Fruit fly (Drosophila melanogaster) whole organism, embryonic: Measurements from ENCODE around the gene CG5191.

ENCODE experiments used
- CG10543 ChIP-seq: fragments of 200-800 bp; sonication (Bioruptor generic); optimal IDR thresholded peaks from 3 replicates; lab custom pipeline; 2017; ENCODE audit warnings: missing biosample characterization, mild to moderate bottlenecking, missing genetic modification characterization, moderate library complexity
- CG11504 ChIP-seq: fragments of 200-800 bp; sonication (Bioruptor generic); optimal IDR thresholded peaks from 3 replicates; lab custom pipeline; 2019; ENCODE audit warnings: missing biosample characterization, mild to moderate bottlenecking, missing genetic modification characterization, moderate library complexity
- CG11695 ChIP-seq: fragments of 200-800 bp; sonication (Bioruptor generic); IDR thresholded peaks from 3 replicates; pipeline ENCODE4 v1.3.6; 2022; ENCODE audit warnings: missing biosample characterization, missing genetic modification characterization
- CG12659 ChIP-seq: fragments of 200-800 bp; sonication (Bioruptor generic); optimal IDR thresholded peaks from 3 replicates; lab custom pipeline; 2017; ENCODE audit warnings: mild to moderate bottlenecking, missing biosample characterization, missing genetic modification reagents, missing genetic modification characterization
- CG13287 ChIP-seq: fragments of 200-800 bp; sonication (Bioruptor generic); IDR thresholded peaks from 2 replicates; pipeline ENCODE4 v1.3.6; 2022; ENCODE audit warnings: missing biosample characterization, missing genetic modification characterization; ENCODE audit not compliant: partially characterized antibody
- CG14965 ChIP-seq: fragments of 200-800 bp; sonication (Bioruptor generic); optimal IDR thresholded peaks from 2 replicates; lab custom pipeline; 2016; ENCODE audit warnings: missing biosample characterization, missing genetic modification characterization, borderline replicate concordance
- CG15269 ChIP-seq: fragments of 200-800 bp; sonication (Bioruptor generic); optimal IDR thresholded peaks from 2 replicates; lab custom pipeline; 2018; ENCODE audit warnings: missing biosample characterization, mild to moderate bottlenecking, missing genetic modification characterization, moderate library complexity
- CG17359 ChIP-seq: fragments of 200-800 bp; sonication (Bioruptor generic); optimal IDR thresholded peaks from 3 replicates; lab custom pipeline; 2018; ENCODE audit warnings: missing biosample characterization, mild to moderate bottlenecking, missing genetic modification characterization, moderate library complexity
- CG2889 ChIP-seq: fragments of 200-800 bp; sonication (Bioruptor generic); IDR thresholded peaks from 3 replicates; pipeline ENCODE4 v1.3.6; 2022; ENCODE audit warnings: missing biosample characterization, missing genetic modification characterization
- CG3163 ChIP-seq: fragments of 200-800 bp; sonication (Bioruptor generic); optimal IDR thresholded peaks from 3 replicates; lab custom pipeline; 2016; ENCODE audit warnings: missing biosample characterization, missing genetic modification characterization
- CG3281 ChIP-seq: fragments of 200-800 bp; sonication (Bioruptor generic); optimal IDR thresholded peaks from 3 replicates; lab custom pipeline; 2017; ENCODE audit warnings: missing biosample characterization, mild to moderate bottlenecking, missing genetic modification characterization
- CG34224 ChIP-seq: fragments of 200-800 bp; sonication (Bioruptor generic); IDR thresholded peaks from 3 replicates; pipeline ENCODE4 v1.3.6; 2022; ENCODE audit warnings: missing biosample characterization, missing genetic modification characterization; ENCODE audit not compliant: partially characterized antibody
- CG34376 ChIP-seq: fragments of 200-800 bp; sonication (Bioruptor generic); optimal IDR thresholded peaks from 2 replicates; lab custom pipeline; 2018; ENCODE audit warnings: missing biosample characterization, mild to moderate bottlenecking, missing genetic modification characterization
- CG3995 ChIP-seq: fragments of 200-800 bp; sonication (Bioruptor generic); optimal IDR thresholded peaks from 3 replicates; lab custom pipeline; 2016; ENCODE audit warnings: missing biosample characterization, missing genetic modification characterization
- CG5180 ChIP-seq: fragments of 200-800 bp; sonication (Bioruptor generic); optimal IDR thresholded peaks from 3 replicates; lab custom pipeline; 2017; ENCODE audit warnings: missing biosample characterization, missing genetic modification characterization, mild to moderate bottlenecking, moderate library complexity, missing genetic modification reagents
- CoRest ChIP-seq: fragments of 200-800 bp; sonication (Bioruptor generic); optimal IDR thresholded peaks from 3 replicates; lab custom pipeline; 2018; ENCODE audit warnings: missing biosample characterization, mild to moderate bottlenecking, missing genetic modification characterization, moderate library complexity
- Deaf1 ChIP-seq: fragments of 200-800 bp; optimal IDR thresholded peaks from 3 replicates; lab custom pipeline; 2019; ENCODE audit warnings: missing biosample characterization, mild to moderate bottlenecking, missing genetic modification characterization, moderate library complexity
- HLH3B ChIP-seq: fragments of 200-800 bp; sonication (Bioruptor generic); IDR thresholded peaks from 2 replicates; pipeline ENCODE4 v1.3.6; 2022; ENCODE audit warnings: missing biosample characterization, missing genetic modification characterization
- HLH54F ChIP-seq: fragments of 200-800 bp; sonication (Bioruptor generic); optimal IDR thresholded peaks from 3 replicates; lab custom pipeline; 2016; ENCODE audit warnings: missing biosample characterization, missing genetic modification characterization
- HmgD ChIP-seq: fragments of 200-800 bp; sonication (Bioruptor generic); optimal IDR thresholded peaks from 3 replicates; lab custom pipeline; 2016; ENCODE audit warnings: missing biosample characterization, missing genetic modification characterization
- HmgZ ChIP-seq: fragments of 200-800 bp; sonication (Bioruptor generic); optimal IDR thresholded peaks from 2 replicates; lab custom pipeline; 2018; ENCODE audit warnings: missing biosample characterization, mild to moderate bottlenecking, missing genetic modification characterization
- Hr78 ChIP-seq, 2 experiments: fragments of 200-800 bp in 1 of 2; fragments of >200 bp in 1 of 2; sonication (Bioruptor generic) in 1 of 2; optimal IDR thresholded peaks; 2 replicates each; lab custom pipeline; 2017 to 2019; ENCODE audit warnings: missing biosample characterization in 2 of 2, missing genetic modification characterization in 2 of 2, mild to moderate bottlenecking in 1 of 2, moderate library complexity in 1 of 2
- Mad ChIP-seq: fragments of 200-800 bp; sonication (Bioruptor generic); optimal IDR thresholded peaks from 2 replicates; lab custom pipeline; 2016; ENCODE audit warnings: missing biosample characterization, missing genetic modification characterization
- Med ChIP-seq: fragments of 200-800 bp; sonication (Bioruptor generic); peaks from one replicate; lab custom pipeline; 2016; ENCODE audit warnings: missing biosample characterization, missing genetic modification characterization, mild to moderate bottlenecking, inconsistent platforms, moderate library complexity
- NFAT ChIP-seq: fragments of 200-800 bp; sonication (Bioruptor generic); IDR thresholded peaks from 2 replicates; pipeline ENCODE4 v1.3.6; 2022; ENCODE audit warnings: missing biosample characterization, missing genetic modification characterization
- Oli ChIP-seq: fragments of 200-800 bp; sonication (Bioruptor generic); optimal IDR thresholded peaks from 2 replicates; lab custom pipeline; 2018; ENCODE audit warnings: missing biosample characterization, mild to moderate bottlenecking, missing genetic modification characterization, moderate library complexity
- ac ChIP-seq: fragments of 200-800 bp; sonication (Bioruptor generic); optimal IDR thresholded peaks from 3 replicates; lab custom pipeline; 2017; ENCODE audit warnings: missing biosample characterization, mild to moderate bottlenecking, missing genetic modification characterization
- bowl ChIP-seq: fragments of 200-800 bp; sonication (Bioruptor generic); IDR thresholded peaks from 2 replicates; pipeline ENCODE4 v1.3.6; 2022; ENCODE audit warnings: missing biosample characterization, missing genetic modification characterization
- chinmo ChIP-seq: fragments of 200-800 bp; sonication (Bioruptor generic); IDR thresholded peaks from 4 replicates; pipeline ENCODE4 v1.3.6; 2022; ENCODE audit warnings: missing biosample characterization, missing genetic modification characterization; ENCODE audit not compliant: partially characterized antibody
- ci ChIP-seq: fragments of 200-800 bp; sonication (Bioruptor generic); IDR thresholded peaks from 3 replicates; pipeline ENCODE4 v1.3.6; 2022; ENCODE audit warnings: missing biosample characterization, missing genetic modification characterization
- dm ChIP-seq: fragments of 200-800 bp; sonication (Bioruptor generic); optimal IDR thresholded peaks from 3 replicates; lab custom pipeline; 2016; ENCODE audit warnings: missing biosample characterization, missing genetic modification characterization
- dmrt99B ChIP-seq: fragments of 200-800 bp; sonication (Bioruptor generic); optimal IDR thresholded peaks from 2 replicates; lab custom pipeline; 2018; ENCODE audit warnings: missing biosample characterization, mild to moderate bottlenecking, missing genetic modification characterization, moderate library complexity
- exex ChIP-seq: fragments of 200-800 bp; sonication (Bioruptor generic); optimal IDR thresholded peaks from 4 replicates; lab custom pipeline; 2018; ENCODE audit warnings: missing biosample characterization, mild to moderate bottlenecking, missing genetic modification characterization, moderate library complexity
- gro ChIP-seq: fragments of 200-800 bp; sonication (Bioruptor generic); optimal IDR thresholded peaks from 2 replicates; lab custom pipeline; 2016; ENCODE audit warnings: missing biosample characterization, missing genetic modification characterization
- lab ChIP-seq: fragments of 200-800 bp; sonication (Bioruptor generic); optimal IDR thresholded peaks from 3 replicates; lab custom pipeline; 2017; ENCODE audit warnings: missing biosample characterization, missing genetic modification characterization, mild to moderate bottlenecking, moderate library complexity, missing genetic modification reagents
- nom ChIP-seq: fragments of 200-800 bp; sonication (Bioruptor generic); optimal IDR thresholded peaks from 2 replicates; lab custom pipeline; 2017; ENCODE audit warnings: missing biosample characterization, missing genetic modification characterization, mild to moderate bottlenecking, moderate library complexity, missing genetic modification reagents
- oc ChIP-seq: fragments of 200-800 bp; sonication (Bioruptor generic); optimal IDR thresholded peaks from 2 replicates; lab custom pipeline; 2018; ENCODE audit warnings: missing biosample characterization, mild to moderate bottlenecking, missing genetic modification characterization, moderate library complexity
- odd ChIP-seq: fragments of 200-800 bp; sonication (Bioruptor generic); optimal IDR thresholded peaks from 2 replicates; lab custom pipeline; 2017; ENCODE audit warnings: missing biosample characterization, mild to moderate bottlenecking, missing genetic modification characterization
- pan ChIP-seq, 4 experiments: fragments of >200 bp in 3 of 4; fragments of 200-800 bp in 1 of 4; sonication (Bioruptor generic) in 1 of 4; optimal IDR thresholded peaks in 3 of 4; IDR thresholded peaks in 1 of 4; 2 replicates each; pipeline versions ENCODE4 v1.3.6 to Lab custom; 2017 to 2022; ENCODE audit warnings: missing biosample characterization in 2 of 4, missing genetic modification characterization in 2 of 4, mixed read lengths in 1 of 4
- prd ChIP-seq, 3 experiments: fragments of >200 bp in 2 of 3; fragments of 200-800 bp in 1 of 3; sonication (Bioruptor generic) in 1 of 3; optimal IDR thresholded peaks in 2 of 3; IDR thresholded peaks in 1 of 3; 2 replicates in 2 of 3; 3 replicates in 1 of 3; pipeline versions ENCODE4 v1.3.6 to Lab custom; 2017 to 2022; ENCODE audit warnings: missing biosample characterization in 1 of 3, missing genetic modification characterization in 1 of 3
- sens ChIP-seq: fragments of 200-800 bp; sonication (Bioruptor generic); peaks from one replicate; lab custom pipeline; 2016; ENCODE audit warnings: missing biosample characterization, missing genetic modification characterization
- slbo ChIP-seq: fragments of 200-800 bp; sonication (Bioruptor generic); IDR thresholded peaks from 2 replicates; pipeline ENCODE4 v1.3.6; 2022; ENCODE audit warnings: missing biosample characterization, missing genetic modification characterization
- sug ChIP-seq: fragments of 200-800 bp; optimal IDR thresholded peaks from 2 replicates; lab custom pipeline; 2019; ENCODE audit warnings: missing biosample characterization, mild to moderate bottlenecking, missing genetic modification characterization, moderate library complexity
- wor ChIP-seq: fragments of 200-800 bp; sonication (Bioruptor generic); IDR thresholded peaks from 2 replicates; pipeline ENCODE4 v1.3.6; 2022; ENCODE audit warnings: missing biosample characterization, missing genetic modification characterization
- z ChIP-seq: fragments of 200-800 bp; sonication (Bioruptor generic); IDR thresholded peaks from 3 replicates; pipeline ENCODE4 v1.3.6; 2022; ENCODE audit warnings: missing biosample characterization, missing genetic modification characterization

CG5191 gene

dm6 chr3R:20560019-20560667 lies 522 bp upstream of the CG5191 start, which contains the start of gene CG15922 (continued):
- TF ChIP-seq pan (optimal IDR thresholded peaks at IDR 0.05; lab: Kevin White, UChicago) = no peak
- peak in 1 of 2 experiments; percentile 34 for TF ChIP-seq pan (GFP tag; optimal IDR thresholded peaks at IDR 0.05 in 1 of 2, IDR thresholded peaks at IDR 0.05 in 1 of 2)
- peak; percentile 33 for TF ChIP-seq CoRest (tag; lab: Kevin White, UChicago)
- peak; percentile 80 for TF ChIP-seq CG3995 (GFP tag; lab: Kevin White, UChicago)
- 0 out of 3 replicates have a peak, but pooled peaks have one; percentile 12 for TF ChIP-seq CG11695 (GFP tag; lab: Robert Waterston, UW)
- TF ChIP-seq HLH54F (GFP tag; lab: Kevin White, UChicago) = peak; percentile 9
- 0 out of 2 replicates have a peak, but pooled peaks have one; percentile 13 for TF ChIP-seq wor
- peak; percentile 38 for TF ChIP-seq Oli (tag; lab: Kevin White, UChicago)
- TF ChIP-seq dmrt99B (tag; lab: Kevin White, UChicago) = peak; percentile 39
- peak; percentile 59 for TF ChIP-seq CG11504
- TF ChIP-seq CG3281 = peak; percentile 3
- TF ChIP-seq Mad (GFP tag; lab: Kevin White, UChicago) = no peak
- TF ChIP-seq CG15269 (tag; lab: Kevin White, UChicago) = peak; percentile 31
- peak; percentile 13 for TF ChIP-seq CG17359 (tag; lab: Kevin White, UChicago)
- TF ChIP-seq gro (GFP tag; lab: Kevin White, UChicago) = peak; percentile 12
- TF ChIP-seq CG2889 = peak; percentile 11; the same call in 1 of the 3 replicates
- peak; percentile 13 for TF ChIP-seq CG12659
- peak; percentile 41; the same call in 1 of the 2 replicates for TF ChIP-seq HLH3B (GFP tag; lab: Robert Waterston, UW)
- no peak for TF ChIP-seq prd (optimal IDR thresholded peaks at IDR 0.05; lab: Kevin White, UChicago)
- TF ChIP-seq prd (GFP tag; IDR thresholded peaks at IDR 0.05; lab: Robert Waterston, UW) = peak; percentile 7; the same call in 1 of the 3 replicates

DNA sequence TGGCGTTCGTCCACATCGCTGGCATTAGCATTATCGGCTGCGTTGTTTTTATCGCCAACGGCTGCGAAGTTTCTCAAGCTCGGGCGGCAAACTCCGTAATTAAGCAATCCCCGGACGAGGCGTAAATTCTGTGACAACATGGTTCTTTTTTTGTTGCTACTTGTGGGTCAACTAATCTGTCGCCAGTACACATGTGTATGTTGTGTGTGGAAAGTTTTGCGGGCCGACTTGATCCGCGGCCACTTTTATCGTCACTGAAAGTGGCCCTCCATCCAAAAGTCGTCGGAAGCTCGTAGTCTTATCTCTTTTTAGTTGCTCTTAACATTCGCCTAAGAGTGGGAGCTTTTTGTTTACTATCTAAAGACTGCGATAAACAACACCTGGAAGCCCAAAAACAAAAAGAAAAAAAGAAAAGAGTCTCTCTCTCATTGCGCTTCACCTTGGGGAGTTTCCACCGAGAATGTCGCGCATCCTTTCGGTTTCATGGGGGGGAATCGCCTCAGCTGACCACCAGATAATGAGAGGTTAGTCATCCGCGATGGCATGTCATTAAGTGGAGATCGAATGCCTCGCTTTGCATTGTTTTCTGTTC lies 3.3 kb downstream of the CG5191 start, which contains the start of gene CG10877:
Gene CG10877, minus strand, starts transcription at position 238 of the 592 bp plus-strand sequence.
- TF ChIP-seq lab (GFP tag; lab: Kevin White, UChicago) (peak; percentile 34), sug (peak; percentile 64), CG3163 (GFP tag; lab: Kevin White, UChicago) (peak; percentile 92), nom (GFP tag; lab: Kevin White, UChicago) (peak; percentile 71), odd (GFP tag; lab: Kevin White, UChicago) (peak; percentile 22), Med (GFP tag; lab: Kevin White, UChicago) (peak; percentile 72), bowl (GFP tag; lab: Robert Waterston, UW) (no peak), HmgZ (tag; lab: Kevin White, UChicago) (peak; percentile 33), ac (no peak), z (GFP tag; lab: Robert Waterston, UW) (0 out of 3 replicates have a peak, but pooled peaks have one; percentile 9), CG13287 (GFP tag; lab: Robert Waterston, UW) (peak; percentile 20; the same call in 1 of the 2 replicates), chinmo (GFP tag; lab: Robert Waterston, UW) (0 out of 4 replicates have a peak, but pooled peaks have one; percentile 36), ci (GFP tag; lab: Robert Waterston, UW) (0 out of 3 replicates have a peak, but pooled peaks have one; percentile 7), oc (tag; lab: Kevin White, UChicago) (no peak), slbo (no peak), CG14965 (GFP tag; lab: Kevin White, UChicago) (no peak), CG10543 (GFP tag; lab: Kevin White, UChicago) (peak; percentile 43), CG5180 (GFP tag; lab: Kevin White, UChicago) (peak; percentile 5), CG34224 (GFP tag; lab: Robert Waterston, UW) (peak; percentile 28; the same call in 1 of the 3 replicates), NFAT (GFP tag; lab: Robert Waterston, UW) (peak; percentile 33; the same call in 1 of the 2 replicates), exex (tag; lab: Kevin White, UChicago) (peak; percentile 58), Deaf1 (tag; lab: Kevin White, UChicago) (peak; percentile 36), CG34376 (peak; percentile 64), dm (GFP tag; lab: Kevin White, UChicago) (no peak), HmgD (no peak), sens (GFP tag; lab: Kevin White, UChicago) (peak; percentile 18), Hr78 (GFP tag; optimal IDR thresholded peaks at IDR 0.05; lab: Kevin White, UChicago) (peak in 1 of 2 experiments; percentile 36)
